Worm (Caenorhabditis elegans): Measurements from ENCODE around the gene csa-1.

ce11 chrII:9304849-9305248 lies 14.7 kb downstream of the csa-1 start:
- TF ChIP-seq nhr-76 (tag; optimal IDR thresholded peaks at IDR 0.05) (no peak), lin-14 (GFP tag; optimal IDR thresholded peaks at IDR 0.05) (no peak), C04F5.9 (tag; optimal IDR thresholded peaks at IDR 0.05) (no peak)

Measured in whole organism, L1 larva.